Worm (Caenorhabditis elegans) whole organism, young adult: Measurements from ENCODE around the gene arrd-8.

ENCODE experiments used
- B0019.2 ChIP-seq: fragments of 200-800 bp; sonication (Bioruptor generic); conservative IDR thresholded peaks from 2 replicates; pipeline ENCODE4 v1.3.6; 2022; ENCODE audit warnings: missing genetic modification reagents, missing genetic modification characterization, missing compliant biosample characterization
- F23B12.7 ChIP-seq: sonication (generic microtip); optimal IDR thresholded peaks from 2 replicates; lab custom pipeline; 2017; ENCODE audit warnings: missing genetic modification characterization, mild to moderate bottlenecking, missing compliant biosample characterization, antibody characterized with exemption, moderate library complexity; ENCODE audit not compliant: insufficient read depth
- F33H1.4 ChIP-seq: fragments of 200-800 bp; sonication (Bioruptor generic); IDR thresholded peaks from 2 replicates; pipeline ENCODE4 v1.3.6; 2022; ENCODE audit warnings: missing genetic modification reagents, missing genetic modification characterization, missing compliant biosample characterization
- T07F8.4 ChIP-seq: sonication (generic microtip); optimal IDR thresholded peaks from 2 replicates; lab custom pipeline; 2016; ENCODE audit warnings: mild to moderate bottlenecking, missing genetic modification characterization, moderate library complexity, missing compliant biosample characterization
- T26A5.8 ChIP-seq: sonication (generic microtip); optimal IDR thresholded peaks from 2 replicates; lab custom pipeline; 2016; ENCODE audit warnings: missing genetic modification characterization, missing compliant biosample characterization
- Y67H2A.10 ChIP-seq: fragments of 200-800 bp; sonication (Bioruptor generic); conservative IDR thresholded peaks from 2 replicates; pipeline ENCODE4 v1.3.6; 2022; ENCODE audit warnings: missing genetic modification reagents, missing genetic modification characterization, missing compliant biosample characterization
- Y95B8A.8 ChIP-seq: fragments of 200-800 bp; sonication (Bioruptor generic); IDR thresholded peaks from 2 replicates; pipeline ENCODE4 v1.3.6; 2022; ENCODE audit warnings: missing genetic modification reagents, missing genetic modification characterization, missing compliant biosample characterization
- akir-1 ChIP-seq: fragments of 200-800 bp; sonication (Bioruptor generic); optimal IDR thresholded peaks from 2 replicates; lab custom pipeline; 2018; ENCODE audit warnings: mild to moderate bottlenecking, missing genetic modification characterization, moderate library complexity, missing compliant biosample characterization
- atf-7 ChIP-seq: sonication (generic microtip); optimal IDR thresholded peaks from 2 replicates; lab custom pipeline; 2017; ENCODE audit warnings: mild to moderate bottlenecking, missing genetic modification characterization, missing compliant biosample characterization
- ccch-3 ChIP-seq: fragments of 200-800 bp; sonication (Bioruptor generic); optimal IDR thresholded peaks from 2 replicates; lab custom pipeline; 2018; ENCODE audit warnings: mild to moderate bottlenecking, missing genetic modification characterization, missing compliant biosample characterization
- cebp-1 ChIP-seq, 2 experiments: fragments of 200-800 bp in 1 of 2; sonication (Bioruptor generic) in 1 of 2; sonication (generic microtip) in 1 of 2; IDR thresholded peaks in 1 of 2; optimal IDR thresholded peaks in 1 of 2; 2 replicates each; pipeline versions ENCODE4 v1.3.6 to Lab custom; 2017 to 2022; ENCODE audit warnings: missing compliant biosample characterization in 2 of 2, missing genetic modification characterization in 2 of 2, mild to moderate bottlenecking in 1 of 2, missing genetic modification reagents in 1 of 2, moderate library complexity in 1 of 2
- ceh-40 ChIP-seq: fragments of 200-800 bp; sonication (Bioruptor generic); IDR thresholded peaks from 2 replicates; pipeline ENCODE4 v1.3.6; 2022; ENCODE audit warnings: missing genetic modification characterization, missing compliant biosample characterization
- ceh-91 ChIP-seq: fragments of 200-800 bp; sonication (Bioruptor generic); IDR thresholded peaks from 2 replicates; pipeline ENCODE4 v1.3.6; 2022; ENCODE audit warnings: missing genetic modification reagents, missing genetic modification characterization, missing compliant biosample characterization
- die-1 ChIP-seq: sonication (generic microtip); optimal IDR thresholded peaks from 2 replicates; lab custom pipeline; 2016; ENCODE audit warnings: missing genotype, mild to moderate bottlenecking, missing genetic modification characterization, missing compliant biosample characterization
- ets-4 ChIP-seq: fragments of 200-800 bp; sonication (Bioruptor generic); optimal IDR thresholded peaks from 2 replicates; lab custom pipeline; 2018; ENCODE audit warnings: mild to moderate bottlenecking, missing genetic modification characterization, missing compliant biosample characterization
- gei-17 ChIP-seq: fragments of 200-800 bp; sonication (Bioruptor generic); optimal IDR thresholded peaks from 2 replicates; lab custom pipeline; 2018; ENCODE audit warnings: mild to moderate bottlenecking, missing genetic modification characterization, missing compliant biosample characterization
- hmg-1.2 ChIP-seq: fragments of 200-800 bp; sonication (Bioruptor generic); IDR thresholded peaks from 2 replicates; pipeline ENCODE4 v1.3.6; 2022; ENCODE audit warnings: missing genetic modification reagents, missing genetic modification characterization, missing compliant biosample characterization
- hmg-20 ChIP-seq: fragments of 200-800 bp; sonication (Bioruptor generic); IDR thresholded peaks from 2 replicates; pipeline ENCODE4 v1.3.6; 2022; ENCODE audit warnings: missing genetic modification reagents, missing genetic modification characterization, missing compliant biosample characterization
- hrde-1 ChIP-seq: sonication (generic microtip); optimal IDR thresholded peaks from 2 replicates; lab custom pipeline; 2016; ENCODE audit warnings: missing genetic modification characterization, mild to moderate bottlenecking, missing compliant biosample characterization, moderate library complexity, missing genotype, missing genetic modification reagents, borderline replicate concordance
- let-607 ChIP-seq, 2 experiments: fragments of 200-800 bp in 1 of 2; sonication (Bioruptor generic) in 1 of 2; sonication (generic microtip) in 1 of 2; optimal IDR thresholded peaks; 2 replicates each; lab custom pipeline; 2016 to 2018; ENCODE audit warnings: mild to moderate bottlenecking in 2 of 2, missing compliant biosample characterization in 2 of 2, missing genetic modification characterization in 2 of 2, moderate library complexity in 2 of 2, missing genotype in 1 of 2
- lin-26 ChIP-seq: fragments of 200-800 bp; sonication (Bioruptor generic); IDR thresholded peaks from 2 replicates; pipeline ENCODE4 v1.3.6; 2022; ENCODE audit warnings: missing genetic modification reagents, missing genetic modification characterization, missing compliant biosample characterization
- lin-35 ChIP-seq, 3 experiments: fragments of 150-350 bp in 2 of 3; sonication (generic microtip) in 1 of 3; optimal IDR thresholded peaks; 2 replicates each; lab custom pipeline; 2014 to 2018; ENCODE audit warnings: missing biosample characterization in 3 of 3, missing genetic modification characterization in 3 of 3, missing genetic modification reagents in 3 of 3
- lsl-1 ChIP-seq: fragments of 200-800 bp; sonication (Bioruptor generic); optimal IDR thresholded peaks from 2 replicates; lab custom pipeline; 2018; ENCODE audit warnings: mild to moderate bottlenecking, missing genetic modification characterization, moderate library complexity, missing compliant biosample characterization
- madf-6 ChIP-seq: fragments of 200-800 bp; sonication (Bioruptor generic); IDR thresholded peaks from 2 replicates; pipeline ENCODE4 v1.3.6; 2022; ENCODE audit warnings: missing genetic modification reagents, missing genetic modification characterization, missing compliant biosample characterization
- madf-8 ChIP-seq: fragments of 200-800 bp; sonication (Bioruptor generic); conservative IDR thresholded peaks from 2 replicates; pipeline ENCODE4 v1.3.6; 2022; ENCODE audit warnings: missing genetic modification reagents, missing genetic modification characterization, missing compliant biosample characterization
- mes-4 ChIP-seq: sonication (generic microtip); optimal IDR thresholded peaks from 2 replicates; lab custom pipeline; 2016; ENCODE audit warnings: missing genotype, missing genetic modification characterization, missing compliant biosample characterization
- nfyb-1 ChIP-seq: fragments of 200-800 bp; sonication (Bioruptor generic); IDR thresholded peaks from 2 replicates; pipeline ENCODE4 v1.3.6; 2022; ENCODE audit warnings: missing genetic modification reagents, missing genetic modification characterization, missing compliant biosample characterization
- nhr-90 ChIP-seq: sonication (generic microtip); optimal IDR thresholded peaks from 2 replicates; lab custom pipeline; 2016; ENCODE audit warnings: missing genotype, mild to moderate bottlenecking, missing genetic modification characterization, missing compliant biosample characterization
- rpc-1 ChIP-seq, 2 experiments: fragments of 150-350 bp in 1 of 2; sonication (generic microtip) in 1 of 2; optimal IDR thresholded peaks; 2 replicates each; lab custom pipeline; 2014 to 2018; ENCODE audit warnings: missing biosample characterization in 1 of 2, missing genetic modification characterization in 1 of 2, missing genetic modification reagents in 1 of 2, missing genotype in 1 of 2
- sptf-2 ChIP-seq: fragments of 200-800 bp; sonication (Bioruptor generic); optimal IDR thresholded peaks from 2 replicates; lab custom pipeline; 2018; ENCODE audit warnings: mild to moderate bottlenecking, missing genetic modification characterization, missing compliant biosample characterization
- tbp1 ChIP-seq: fragments of 200-800 bp; sonication (Bioruptor generic); optimal IDR thresholded peaks from 2 replicates; lab custom pipeline; 2018; ENCODE audit warnings: mild to moderate bottlenecking, missing genetic modification characterization, missing compliant biosample characterization
- xnd-1 ChIP-seq: sonication (generic microtip); optimal IDR thresholded peaks from 2 replicates; lab custom pipeline; 2016; ENCODE audit warnings: missing genotype, missing genetic modification reagents, missing genetic modification characterization, missing compliant biosample characterization
- ztf-22 ChIP-seq: fragments of 200-800 bp; sonication (Bioruptor generic); optimal IDR thresholded peaks from 2 replicates; lab custom pipeline; 2018; ENCODE audit warnings: mild to moderate bottlenecking, missing genetic modification characterization, moderate library complexity, missing compliant biosample characterization
- ztf-26 ChIP-seq: sonication (generic microtip); optimal IDR thresholded peaks from 2 replicates; lab custom pipeline; 2017; ENCODE audit warnings: missing genetic modification characterization, missing compliant biosample characterization
- ztf-3 ChIP-seq: fragments of 200-800 bp; sonication (Bioruptor generic); optimal IDR thresholded peaks from 2 replicates; lab custom pipeline; 2018; ENCODE audit warnings: mild to moderate bottlenecking, missing genetic modification characterization, missing compliant biosample characterization

arrd-8 gene

ce11 chrII:12052136-12052535, 12.7 kb upstream of the arrd-8 start (continued):
- TF ChIP-seq nfyb-1 (peak; percentile 64; the same call in 1 of the 2 replicates), cebp-1 (GFP tag; IDR thresholded peaks at IDR 0.05; lab: Robert Waterston, UW) (no peak), cebp-1 (tag; optimal IDR thresholded peaks at IDR 0.05; lab: Kevin White, UChicago) (peak; percentile 5), tbp1 (GFP tag; lab: Kevin White, UChicago) (peak; percentile 20), Y67H2A.10 (GFP tag; lab: Robert Waterston, UW) (no peak), mes-4 (no peak), hrde-1 (tag; lab: Kevin White, UChicago) (no peak), ztf-3 (GFP tag; lab: Kevin White, UChicago) (no peak), ceh-91 (GFP tag; lab: Robert Waterston, UW) (no peak), hmg-20 (GFP tag; lab: Robert Waterston, UW) (no peak), gei-17 (GFP tag; lab: Kevin White, UChicago) (no peak), T26A5.8 (tag; lab: Kevin White, UChicago) (no peak), ccch-3 (GFP tag; lab: Kevin White, UChicago) (no peak), ceh-40 (no peak), rpc-1 (optimal IDR thresholded peaks at IDR 0.05; lab: Kevin White, UChicago) (no peak), rpc-1 (tag; optimal IDR thresholded peaks at IDR 0.05; lab: Kevin White, UChicago) (no peak)

ce11 chrII:12052924-12053323, 12.0 kb upstream of the arrd-8 start:
- TF ChIP-seq sptf-2 (GFP tag; lab: Kevin White, UChicago) (no peak), madf-6 (no peak), lin-26 (GFP tag; lab: Robert Waterston, UW) (peak; percentile 7; the same call in 1 of the 2 replicates), hrde-1 (tag; lab: Kevin White, UChicago) (no peak), F23B12.7 (tag; lab: Kevin White, UChicago) (no peak), F33H1.4 (GFP tag; lab: Robert Waterston, UW) (no peak), ztf-26 (peak; percentile 64), lin-35 (GFP tag; optimal IDR thresholded peaks at IDR 0.05; lab: Kevin White, UChicago) (no peak), rpc-1 (optimal IDR thresholded peaks at IDR 0.05; lab: Kevin White, UChicago) (no peak), rpc-1 (tag; optimal IDR thresholded peaks at IDR 0.05; lab: Kevin White, UChicago) (no peak), Y95B8A.8 (no peak), nfyb-1 (0 out of 2 replicates have a peak, but pooled peaks have one; percentile 38), let-607 (tag; optimal IDR thresholded peaks at IDR 0.05; lab: Kevin White, UChicago) (no peak), madf-8 (GFP tag; lab: Robert Waterston, UW) (no peak), hmg-1.2 (GFP tag; lab: Robert Waterston, UW) (0 out of 2 replicates have a peak, but pooled peaks have one; percentile 13), atf-7 (tag; lab: Kevin White, UChicago) (peak; percentile 44), ets-4 (GFP tag; lab: Kevin White, UChicago) (no peak), ceh-40 (no peak), B0019.2 (GFP tag; lab: Robert Waterston, UW) (no peak), T07F8.4 (tag; lab: Kevin White, UChicago) (no peak), akir-1 (GFP tag; lab: Kevin White, UChicago) (no peak), lsl-1 (GFP tag; lab: Kevin White, UChicago) (no peak), ztf-22 (GFP tag; lab: Kevin White, UChicago) (no peak), nhr-90 (tag; lab: Kevin White, UChicago) (no peak), die-1 (no peak), xnd-1 (tag; lab: Kevin White, UChicago) (no peak)
